Worm (Caenorhabditis elegans): Measurements from ENCODE around the gene srbc-84.

DNA sequence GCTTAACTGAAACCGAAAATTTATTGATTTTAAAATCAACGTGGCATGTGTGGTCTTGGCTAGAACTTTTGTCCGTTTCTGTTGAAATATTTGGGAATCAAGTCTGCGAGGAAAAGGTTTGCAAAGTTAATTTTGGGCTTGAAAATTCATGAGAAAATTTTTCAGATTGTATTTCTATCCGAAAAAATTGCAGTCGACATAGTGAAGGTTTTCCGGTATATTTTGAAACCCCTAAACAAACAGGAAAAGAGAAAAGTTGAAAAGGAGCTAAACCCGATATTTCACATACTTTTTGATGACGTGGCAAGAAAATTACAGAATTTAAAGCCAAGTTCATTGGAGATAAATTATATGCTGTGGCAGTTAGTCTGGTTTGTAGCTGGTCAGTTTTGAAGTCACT, 39.1 kb upstream of the srbc-84 start, which contains the start of gene nhr-127:
- TF ChIP-seq nhr-76 (tag; optimal IDR thresholded peaks at IDR 0.05) (no peak), nhr-11 (tag; optimal IDR thresholded peaks at IDR 0.05) (no peak), ama-1 (optimal IDR thresholded peaks at IDR 0.05) (no peak), lsy-2 (tag; optimal IDR thresholded peaks at IDR 0.05) (no peak)
